Fruit fly (Drosophila melanogaster) whole organism, larva: ENCODE data around the gene Dsk.
A peak's percentile ranks its signal among the peaks of the same experiment; 100 is the strongest.
"Not testable (repeated sequence)": the region's sequence is repeated elsewhere in the genome, so short reads cannot be mapped to it uniquely, and the experiment has no call there.

Experiments used
- noc ChIP-seq: fragments of 200-800 bp; sonication (Bioruptor generic); optimal IDR thresholded peaks from 3 replicates; lab custom pipeline; 2019; ENCODE audit warnings: missing biosample characterization, mild to moderate bottlenecking, missing genetic modification characterization, moderate library complexity

The Dsk gene

dm6 chr3R:4190160-4190559, at the start of gene Dsk:
Dsk (minus strand) TSS chr3R:4190260.
- no peak for TF ChIP-seq noc (tag; lab: Kevin White, UChicago)

dm6 chr3R:4236534-4236933, 46.5 kb upstream of the Dsk start:
- no peak for TF ChIP-seq noc (tag; lab: Kevin White, UChicago)

dm6 chr3R:4234991-4235553, 45.0 kb upstream of the Dsk start, which contains the start of gene Gel:
Gel (plus strand) TSS chr3R:4235217.
- peak; percentile 49 for TF ChIP-seq noc (tag; lab: Kevin White, UChicago)

DNA sequence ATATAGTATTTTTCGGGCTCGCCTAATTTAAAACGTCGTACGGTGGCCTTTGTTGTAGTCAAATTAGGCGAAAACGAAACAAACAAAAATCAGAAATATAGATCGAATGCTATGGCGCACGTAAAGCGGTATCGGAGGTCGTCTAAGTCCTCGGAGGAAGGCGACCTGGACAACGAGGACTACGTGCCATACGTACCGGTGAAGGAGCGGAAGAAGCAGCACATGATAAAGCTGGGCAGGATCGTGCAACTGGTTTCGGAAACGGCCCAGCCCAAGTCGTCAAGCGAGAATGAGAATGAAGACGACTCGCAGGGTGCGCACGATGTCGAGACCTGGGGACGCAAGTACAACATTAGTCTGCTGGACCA, 42.9 kb upstream of the Dsk start, which contains the start of gene abs:
Gene abs (plus strand): TSS at position 30 of the 368 bp plus-strand sequence.
- no peak for TF ChIP-seq noc (tag; lab: Kevin White, UChicago)

- no peak for TF ChIP-seq noc (tag; lab: Kevin White, UChicago)
These were observed 42.3 kb upstream of the Dsk start, which contains the start of gene CG14641 for dm6 chr3R:4232139-4233017. CG14641 (minus strand) TSS chr3R:4232342.

DNA sequence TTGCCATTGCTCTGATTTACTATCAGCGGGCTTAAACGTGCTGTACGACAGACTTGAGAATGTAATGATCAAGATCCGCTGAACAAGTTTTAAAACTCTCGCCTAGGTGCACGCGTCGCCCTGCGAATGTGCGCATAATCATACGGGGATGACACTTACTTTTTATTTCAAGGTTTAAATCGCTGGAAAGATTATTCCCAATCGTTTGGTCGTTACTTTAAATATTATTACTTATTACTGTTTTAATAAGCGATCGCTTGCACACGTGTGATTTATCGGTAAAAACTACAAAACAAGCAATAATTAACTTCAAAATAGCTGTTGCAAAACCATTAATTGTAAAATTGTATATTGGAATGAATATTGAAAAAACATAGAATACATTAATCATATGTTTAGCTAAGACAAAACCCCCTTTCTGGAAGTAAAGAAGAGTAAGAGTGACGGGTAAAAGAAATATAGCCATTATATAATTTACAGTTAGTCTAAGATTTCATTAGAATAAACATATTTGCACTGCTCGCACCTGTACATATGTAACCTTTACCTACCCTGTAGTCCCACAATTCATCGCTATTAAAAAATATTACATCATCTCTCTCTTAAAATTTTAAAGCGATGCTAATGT, 39.2 kb upstream of the Dsk start, which contains the start of gene DhpD:
Gene DhpD (minus strand): TSS at position 102 of the 628 bp plus-strand sequence.
- TF ChIP-seq noc (tag; lab: Kevin White, UChicago): peak; percentile 87

- TF ChIP-seq noc (tag; lab: Kevin White, UChicago): no peak
These were observed 38.4 kb upstream of the Dsk start for dm6 chr3R:4228426-4228825.

DNA sequence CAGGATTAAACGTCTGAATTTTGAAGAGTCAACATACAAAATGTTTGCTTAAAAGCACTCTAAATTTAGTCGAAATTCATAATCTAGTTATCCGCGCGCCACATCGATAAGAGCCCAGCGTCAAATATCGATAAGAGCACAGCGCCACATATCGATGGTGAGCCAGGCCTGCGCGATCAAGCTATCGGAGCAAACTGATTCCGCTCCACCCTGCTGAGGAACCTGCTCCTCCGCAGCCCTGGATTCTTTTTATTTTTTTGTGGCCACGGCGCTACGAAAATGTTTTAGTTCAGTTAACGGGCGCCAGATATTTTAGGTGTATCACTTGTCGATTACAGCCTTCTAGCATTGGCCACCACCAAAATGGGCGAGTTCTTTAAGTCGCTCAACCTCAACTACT, 30.7 kb upstream of the Dsk start:
- no peak for TF ChIP-seq noc (tag; lab: Kevin White, UChicago)

DNA sequence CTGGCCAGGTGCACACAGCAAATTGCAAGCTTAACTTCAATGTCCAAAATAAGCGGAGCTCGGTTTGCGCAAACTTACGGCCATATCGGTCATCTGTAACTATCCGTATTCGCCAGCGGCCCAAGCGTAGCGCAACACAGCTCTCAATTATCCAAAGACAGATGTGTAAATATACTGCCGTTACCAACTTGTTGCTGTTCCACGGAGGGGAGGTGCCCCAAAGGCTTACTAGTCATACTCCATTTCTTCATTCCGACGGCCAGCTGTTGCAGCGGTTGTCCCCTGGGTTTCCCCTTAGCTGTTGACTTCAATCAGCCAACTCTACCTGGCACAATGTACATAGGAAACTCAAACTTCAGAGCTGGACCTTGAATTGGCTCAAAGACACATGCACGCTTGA, 30.0 kb upstream of the Dsk start, which contains the start of gene CG31516:
Gene CG31516 (minus strand): TSS at position 101 of the 400 bp plus-strand sequence.
- TF ChIP-seq noc (tag; lab: Kevin White, UChicago): no peak

dm6 chr3R:4215264-4215993, 25.4 kb upstream of the Dsk start, which contains the start of gene CG14636:
CG14636 (minus strand) TSS chr3R:4215314.
- peak; percentile 68 for TF ChIP-seq noc (tag; lab: Kevin White, UChicago)

DNA sequence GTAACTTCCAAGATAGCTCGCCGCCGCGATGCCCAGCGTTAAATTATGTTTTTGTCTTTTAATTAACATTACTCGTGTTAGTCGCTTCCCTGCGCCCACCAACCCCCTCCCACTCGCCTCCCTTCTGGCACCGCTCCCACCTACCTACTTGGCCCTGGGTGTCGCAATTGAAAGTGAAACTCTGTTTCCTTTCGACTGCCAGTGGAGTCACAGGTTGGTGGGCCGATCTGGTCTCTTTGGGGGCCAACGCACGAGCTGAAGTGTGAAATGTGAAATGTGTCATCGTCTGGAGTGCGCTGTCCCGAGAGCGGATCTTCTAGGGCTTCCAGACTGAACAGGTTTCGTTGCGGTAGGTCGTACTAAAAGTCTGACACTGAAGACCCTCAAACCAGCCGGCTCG, 24.5 kb upstream of the Dsk start:
- TF ChIP-seq noc (tag; lab: Kevin White, UChicago): no peak

- no peak for TF ChIP-seq noc (tag; lab: Kevin White, UChicago)
These were observed 24.0 kb upstream of the Dsk start for dm6 chr3R:4214038-4214437.

DNA sequence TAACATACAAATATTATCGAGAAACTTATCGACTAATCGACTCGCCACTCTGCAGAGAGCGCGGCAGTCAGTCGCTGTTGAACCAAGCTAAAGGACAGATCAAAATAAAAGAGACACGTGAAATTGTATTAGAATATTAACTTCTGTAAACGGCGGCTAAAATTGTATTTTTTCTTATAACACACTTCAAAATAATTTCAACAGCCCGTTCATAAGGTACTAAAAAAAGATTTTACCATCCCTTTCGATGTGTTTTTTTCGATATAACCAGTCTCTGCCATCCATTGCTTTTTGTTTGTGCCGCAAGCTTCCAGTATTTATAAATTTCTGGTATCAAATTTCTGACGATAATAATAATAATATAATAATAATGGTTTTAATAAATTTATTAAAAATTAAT, 21.4 kb upstream of the Dsk start, which contains the start of gene aux:
Gene aux (plus strand): TSS at position 301 of the 400 bp plus-strand sequence.
- TF ChIP-seq noc (tag; lab: Kevin White, UChicago): not testable (repeated sequence)

DNA sequence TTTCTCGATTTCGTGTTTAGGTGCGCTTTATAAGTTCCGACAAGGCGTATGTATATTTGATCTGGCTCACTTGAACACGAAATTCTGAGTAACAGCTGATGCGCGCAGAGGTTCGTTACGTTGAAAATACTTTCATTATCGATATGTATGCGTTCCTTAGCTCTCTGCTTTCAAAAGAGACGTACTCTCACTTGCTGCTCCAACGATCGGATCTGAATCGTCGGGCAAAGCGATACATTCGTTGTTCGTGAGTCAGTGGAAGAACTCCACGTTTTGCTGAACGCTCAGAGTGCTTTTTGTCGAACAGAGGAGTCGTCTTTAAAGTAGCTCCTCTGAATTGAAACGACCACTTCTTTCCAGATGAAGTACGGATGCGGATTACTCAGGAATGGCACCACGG, 7.0 kb upstream of the Dsk start, which contains the start of gene beta-Man:
Gene beta-Man (plus strand): TSS at position 152 of the 400 bp plus-strand sequence.
- TF ChIP-seq noc (tag; lab: Kevin White, UChicago): no peak
